Worm (Caenorhabditis elegans): ENCODE data around the gene Y43F8B.1.

DNA sequence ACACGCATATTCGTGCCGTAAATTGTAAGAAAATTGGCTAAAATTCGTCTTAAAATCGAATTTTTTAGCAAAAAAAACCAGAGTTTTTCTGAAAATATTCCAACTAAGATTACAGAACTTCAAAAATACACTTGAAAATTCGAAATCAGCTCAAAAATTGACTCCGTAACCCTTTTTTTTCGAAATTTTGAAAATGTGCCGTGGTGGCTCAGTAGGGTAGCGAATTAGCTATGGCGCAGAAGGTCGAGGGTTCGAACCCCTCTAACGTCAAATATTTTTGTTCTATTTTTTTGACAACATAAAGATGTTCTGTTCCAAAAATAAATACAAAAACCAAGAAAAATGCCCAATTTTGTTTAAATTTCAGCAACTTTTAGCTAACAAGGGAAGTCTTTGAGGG is 33.5 kb upstream of the Y43F8B.1 start:
- TF ChIP-seq nhr-237 (tag; optimal IDR thresholded peaks at IDR 0.05) (no peak), snpc-4 (tag; optimal IDR thresholded peaks at IDR 0.05) (no peak), elt-3 (tag; optimal IDR thresholded peaks at IDR 0.05) (no peak), nhr-28 (tag; optimal IDR thresholded peaks at IDR 0.05) (no peak), unc-62 (GFP tag; optimal IDR thresholded peaks at IDR 0.05) (no peak), nhr-76 (tag; optimal IDR thresholded peaks at IDR 0.05) (no peak), mep-1 (tag; optimal IDR thresholded peaks at IDR 0.05) (no peak), ztf-11 (tag; optimal IDR thresholded peaks at IDR 0.05) (no peak), blmp-1 (tag; optimal IDR thresholded peaks at IDR 0.05) (no peak), pha-4 (tag; optimal IDR thresholded peaks at IDR 0.05) (no peak), lsy-2 (tag; optimal IDR thresholded peaks at IDR 0.05) (no peak), unc-39 (tag; optimal IDR thresholded peaks at IDR 0.05) (no peak), M03D4.4 (tag; optimal IDR thresholded peaks at IDR 0.05) (no peak)

All from whole organism, mixed stage, embryonic.